Worm (Caenorhabditis elegans) whole organism, L2 larva: ENCODE measurements around the gene M7.12.

Source experiments
- F13H6.1 ChIP-seq: sonication (generic microtip); optimal IDR thresholded peaks from 2 replicates; lab custom pipeline; 2016; ENCODE audit warnings: missing genetic modification characterization, missing compliant biosample characterization
- R02D3.7 ChIP-seq: fragments of 150-350 bp; optimal IDR thresholded peaks from 2 replicates; lab custom pipeline; 2014; ENCODE audit warnings: missing biosample characterization, missing genetic modification characterization
- ZK546.5 ChIP-seq: sonication (generic microtip); optimal IDR thresholded peaks from 2 replicates; lab custom pipeline; 2017; ENCODE audit warnings: missing biosample characterization, missing genetic modification characterization
- ama-1 ChIP-seq: fragments of 150-350 bp; optimal IDR thresholded peaks from 2 replicates; lab custom pipeline; 2018; ENCODE audit warnings: inconsistent platforms
- ceh-82 ChIP-seq: fragments of 150-350 bp; optimal IDR thresholded peaks from 2 replicates; lab custom pipeline; 2014; ENCODE audit warnings: missing biosample characterization, missing genetic modification characterization
- crh-2 ChIP-seq: sonication (generic microtip); optimal IDR thresholded peaks from 2 replicates; lab custom pipeline; 2017; ENCODE audit warnings: missing biosample characterization, missing genetic modification characterization
- dmd-4 ChIP-seq: sonication (generic microtip); optimal IDR thresholded peaks from 2 replicates; lab custom pipeline; 2017; ENCODE audit warnings: missing biosample characterization, missing genetic modification characterization
- egl-27 ChIP-seq: sonication (generic microtip); optimal IDR thresholded peaks from 3 replicates; lab custom pipeline; 2017; ENCODE audit warnings: missing biosample characterization, missing genetic modification reagents, missing genetic modification characterization
- elt-1 ChIP-seq: fragments of 150-350 bp; optimal IDR thresholded peaks from 2 replicates; lab custom pipeline; 2014; ENCODE audit warnings: missing biosample characterization, missing genetic modification characterization
- lin-11 ChIP-seq: fragments of 150-350 bp; sonication (generic microtip); optimal IDR thresholded peaks from 2 replicates; lab custom pipeline; 2014; ENCODE audit warnings: missing biosample characterization, missing genetic modification characterization, inconsistent platforms, mixed read lengths
- lin-13 ChIP-seq: fragments of 150-350 bp; optimal IDR thresholded peaks from 2 replicates; lab custom pipeline; 2014; ENCODE audit warnings: missing biosample characterization, missing genetic modification reagents, missing genetic modification characterization
- lin-39 ChIP-seq: fragments of 150-350 bp; optimal IDR thresholded peaks from 2 replicates; lab custom pipeline; 2014; ENCODE audit warnings: missing biosample characterization, missing genetic modification reagents, missing genetic modification characterization
- lsy-2 ChIP-seq, 2 experiments: fragments of 150-350 bp in 1 of 2; sonication (generic microtip) in 1 of 2; optimal IDR thresholded peaks; 2 replicates each; lab custom pipeline; 2014 to 2017; ENCODE audit warnings: missing biosample characterization in 2 of 2, missing genetic modification characterization in 2 of 2
- mab-5 ChIP-seq: fragments of 150-350 bp; optimal IDR thresholded peaks from 2 replicates; lab custom pipeline; 2014; ENCODE audit warnings: missing biosample characterization, missing genetic modification characterization
- mdl-1 ChIP-seq, 2 experiments: fragments of 150-350 bp in 1 of 2; sonication (generic microtip) in 1 of 2; optimal IDR thresholded peaks; 2 replicates each; lab custom pipeline; 2017; ENCODE audit warnings: missing biosample characterization in 2 of 2, missing genetic modification characterization in 2 of 2
- nhr-11 ChIP-seq: fragments of 150-350 bp; optimal IDR thresholded peaks from 2 replicates; lab custom pipeline; 2014; ENCODE audit warnings: missing biosample characterization, missing genetic modification characterization
- nhr-12 ChIP-seq: fragments of 150-350 bp; optimal IDR thresholded peaks from 2 replicates; lab custom pipeline; 2014; ENCODE audit warnings: missing biosample characterization, missing genetic modification characterization
- nhr-129 ChIP-seq: fragments of 150-350 bp; optimal IDR thresholded peaks from 2 replicates; lab custom pipeline; 2014; ENCODE audit warnings: missing biosample characterization, missing genetic modification characterization
- nhr-237 ChIP-seq: fragments of 150-350 bp; optimal IDR thresholded peaks from 2 replicates; lab custom pipeline; 2014; ENCODE audit warnings: missing biosample characterization, missing genetic modification characterization
- nhr-25 ChIP-seq: fragments of 150-350 bp; sonication (generic microtip); optimal IDR thresholded peaks from 3 replicates; lab custom pipeline; 2014; ENCODE audit warnings: missing biosample characterization, missing genetic modification characterization
- nhr-6 ChIP-seq: fragments of 150-350 bp; optimal IDR thresholded peaks from 2 replicates; lab custom pipeline; 2014; ENCODE audit warnings: missing biosample characterization, missing genetic modification characterization
- nhr-77 ChIP-seq: fragments of 150-350 bp; optimal IDR thresholded peaks from 2 replicates; lab custom pipeline; 2014; ENCODE audit warnings: missing biosample characterization, missing genetic modification characterization
- peb-1 ChIP-seq: fragments of 150-350 bp; optimal IDR thresholded peaks from 2 replicates; lab custom pipeline; 2014; ENCODE audit warnings: missing biosample characterization, missing genetic modification characterization
- skn-1 ChIP-seq: sonication (generic microtip); optimal IDR thresholded peaks from 2 replicates; lab custom pipeline; 2017; ENCODE audit warnings: missing biosample characterization, missing genetic modification characterization
- sma-3 ChIP-seq: sonication (generic microtip); optimal IDR thresholded peaks from 2 replicates; lab custom pipeline; 2016; ENCODE audit warnings: missing genetic modification reagents, missing genetic modification characterization, missing compliant biosample characterization
- sma-9 ChIP-seq, 2 experiments: fragments of 150-350 bp in 1 of 2; sonication (generic microtip) in 1 of 2; optimal IDR thresholded peaks; 2 replicates each; lab custom pipeline; 2014 to 2016; ENCODE audit warnings: missing genetic modification characterization in 2 of 2, mild to moderate bottlenecking in 1 of 2, missing biosample characterization in 1 of 2, missing compliant biosample characterization in 1 of 2, missing genetic modification reagents in 1 of 2, moderate library complexity in 1 of 2
- snpc-4 ChIP-seq: fragments of 150-350 bp; optimal IDR thresholded peaks from 2 replicates; lab custom pipeline; 2014; ENCODE audit warnings: missing biosample characterization, missing genetic modification characterization
- unc-39 ChIP-seq: fragments of 150-350 bp; optimal IDR thresholded peaks from 2 replicates; lab custom pipeline; 2014; ENCODE audit warnings: missing biosample characterization, missing genetic modification characterization
- unc-55 ChIP-seq: fragments of 150-350 bp; sonication (generic microtip); optimal IDR thresholded peaks from 3 replicates; lab custom pipeline; 2014; ENCODE audit warnings: missing biosample characterization, missing genetic modification reagents, missing genetic modification characterization
- ztf-4 ChIP-seq: fragments of 150-350 bp; optimal IDR thresholded peaks from 2 replicates; lab custom pipeline; 2014; ENCODE audit warnings: missing biosample characterization, missing genetic modification characterization

Gene M7.12

DNA sequence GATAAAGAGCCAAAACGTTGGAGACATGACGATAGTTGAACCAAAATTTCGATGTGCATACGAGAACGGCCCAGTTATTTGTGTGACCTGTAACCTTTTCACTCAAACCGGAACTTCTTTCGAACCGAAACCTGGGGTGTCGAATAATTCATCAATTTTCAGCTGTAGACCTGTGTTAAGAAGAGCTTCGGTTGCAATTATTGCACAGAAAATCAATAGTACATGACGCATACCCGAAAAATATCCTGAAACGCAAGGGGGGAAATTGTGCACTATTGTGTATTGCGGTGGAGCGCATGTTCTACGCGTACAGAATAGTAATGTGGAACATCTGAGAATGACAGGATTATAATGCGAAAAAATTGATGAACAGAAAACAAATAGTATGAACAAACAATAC lies 12.0 kb upstream of the M7.12 start, which contains the start of gene pigk-1:
TSS of gene pigk-1 (minus strand) at position 248 of the 400 bp plus-strand sequence.
- no peak for TF ChIP-seq skn-1
- TF ChIP-seq lsy-2 (tag; optimal IDR thresholded peaks at IDR 0.05; lab: Kevin White, UChicago), result peak in 1 of 2 experiments; percentile 7
- no peak for TF ChIP-seq R02D3.7 (tag; lab: Kevin White, UChicago)
- TF ChIP-seq, all 48 proteins: peak for 1

DNA sequence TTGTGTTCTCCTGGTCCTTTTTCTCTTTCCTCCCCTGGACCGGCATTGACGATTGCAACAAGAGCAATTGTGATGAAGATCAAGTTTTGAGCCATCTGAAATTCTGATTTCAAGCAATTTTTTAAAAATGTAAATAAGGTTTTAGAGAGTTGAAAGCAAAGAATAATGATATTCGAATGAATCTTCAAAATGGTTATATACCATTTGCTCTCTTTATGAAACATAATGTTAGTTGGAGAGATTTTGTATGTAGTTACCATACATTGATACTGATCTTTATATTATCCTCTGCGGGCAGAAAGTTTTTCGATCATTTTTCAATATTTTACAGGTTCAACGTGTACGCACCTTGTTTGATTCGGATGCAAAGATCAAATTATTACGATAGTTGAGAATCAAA lies 7.9 kb upstream of the M7.12 start, which contains the start of gene srlf-24:
TSS of gene srlf-24 (minus strand) at position 101 of the 400 bp plus-strand sequence.
- TF ChIP-seq crh-2, result no peak
- no peak for TF ChIP-seq skn-1
- TF ChIP-seq elt-1 (tag; lab: Kevin White, UChicago), result no peak
- TF ChIP-seq nhr-12 (tag; lab: Kevin White, UChicago), result no peak

DNA sequence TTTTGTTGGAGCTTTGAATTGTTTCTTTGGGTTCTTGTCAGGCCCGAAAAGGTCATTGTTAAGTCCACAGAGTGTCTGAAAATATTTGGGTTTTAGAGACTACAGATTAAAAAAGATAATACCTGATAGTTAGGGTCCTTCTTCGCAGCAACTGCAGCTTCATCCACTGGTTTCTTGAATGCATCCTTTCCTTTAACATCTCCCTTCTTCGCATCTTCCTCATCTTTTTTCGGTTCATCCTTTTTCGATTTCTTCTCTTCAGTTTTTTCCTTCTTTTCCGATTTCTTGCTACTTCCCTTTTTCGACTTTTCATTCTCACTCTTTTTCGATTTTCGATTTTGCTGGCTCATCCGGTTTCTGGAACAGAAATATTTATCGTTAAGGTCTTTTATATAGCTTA lies 5.7 kb upstream of the M7.12 start:
- TF ChIP-seq sma-3 (no peak), nhr-237 (no peak), nhr-77 (tag; lab: Kevin White, UChicago) (no peak), ZK546.5 (tag; lab: Kevin White, UChicago) (no peak), peb-1 (tag; lab: Kevin White, UChicago) (no peak), nhr-6 (tag; lab: Kevin White, UChicago) (no peak), nhr-25 (tag; lab: Kevin White, UChicago) (no peak), mdl-1 (tag; optimal IDR thresholded peaks at IDR 0.05; lab: Kevin White, UChicago) (no peak), nhr-11 (tag; lab: Kevin White, UChicago) (no peak), sma-9 (GFP tag; optimal IDR thresholded peaks at IDR 0.05; lab: Kevin White, UChicago) (no peak), sma-9 (tag; optimal IDR thresholded peaks at IDR 0.05; lab: Kevin White, UChicago) (no peak)

DNA sequence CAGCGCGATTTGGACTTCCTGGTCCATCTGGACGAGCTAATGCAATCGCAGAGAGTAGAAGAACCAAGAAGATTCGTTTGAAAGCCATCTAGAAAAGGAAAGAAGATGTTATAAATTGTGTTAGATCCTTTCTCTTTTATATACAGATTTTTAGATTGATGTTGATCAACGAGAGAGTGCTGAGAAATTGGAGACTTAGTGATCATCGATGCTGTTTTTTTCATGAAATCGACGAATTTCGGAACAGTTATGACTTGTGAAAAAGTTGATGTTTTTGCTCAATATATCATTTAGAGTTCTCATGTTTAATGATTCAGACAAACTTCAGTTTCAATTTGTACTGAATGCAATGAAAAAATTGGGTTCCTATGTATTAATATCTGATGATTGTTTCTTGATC lies 4.8 kb upstream of the M7.12 start, which contains the start of gene srlf-17:
TSS of gene srlf-17 (minus strand) at position 101 of the 400 bp plus-strand sequence.
- TF ChIP-seq nhr-25 (tag; lab: Kevin White, UChicago), result no peak
- TF ChIP-seq ztf-4 (tag; lab: Kevin White, UChicago), result no peak
- TF ChIP-seq nhr-6 (tag; lab: Kevin White, UChicago), result no peak
- no peak for TF ChIP-seq egl-27
- no peak for TF ChIP-seq lin-13 (GFP tag; lab: Kevin White, UChicago)
- TF ChIP-seq R02D3.7 (tag; lab: Kevin White, UChicago), result no peak

DNA sequence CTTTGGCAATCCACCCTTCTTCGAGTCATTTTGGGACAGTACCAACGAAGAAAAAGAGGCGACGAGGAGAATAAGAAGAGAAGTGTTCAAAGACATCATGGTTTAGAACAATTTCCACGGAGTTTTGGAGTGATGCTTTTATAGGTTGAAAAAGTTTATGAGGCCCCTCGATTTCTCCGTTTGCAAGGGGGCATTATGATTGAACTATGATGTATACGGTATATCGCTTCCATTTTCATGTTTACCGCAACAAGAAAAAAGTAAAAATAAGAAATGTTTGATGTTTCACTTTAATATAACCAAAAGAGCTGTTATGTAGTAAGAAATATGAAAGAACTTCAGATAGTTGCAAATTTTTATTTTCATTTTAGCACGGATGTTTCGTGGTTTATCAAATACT lies 3.6 kb upstream of the M7.12 start, which contains the start of gene srlf-18:
TSS of gene srlf-18 (minus strand) at position 101 of the 400 bp plus-strand sequence.
- TF ChIP-seq skn-1 (no peak), elt-1 (tag; lab: Kevin White, UChicago) (no peak), snpc-4 (tag; lab: Kevin White, UChicago) (no peak), lin-11 (tag; lab: Kevin White, UChicago) (no peak), lin-39 (no peak), sma-3 (no peak), nhr-129 (tag; lab: Kevin White, UChicago) (no peak), dmd-4 (tag; lab: Kevin White, UChicago) (no peak), ceh-82 (tag; lab: Kevin White, UChicago) (no peak), nhr-12 (tag; lab: Kevin White, UChicago) (no peak), F13H6.1 (tag; lab: Kevin White, UChicago) (no peak), nhr-25 (tag; lab: Kevin White, UChicago) (no peak), unc-55 (no peak), R02D3.7 (tag; lab: Kevin White, UChicago) (no peak), unc-39 (tag; lab: Kevin White, UChicago) (no peak), ama-1 (lab: Kevin White, UChicago) (no peak), mab-5 (tag; lab: Kevin White, UChicago) (no peak), lin-13 (GFP tag; lab: Kevin White, UChicago) (no peak)

DNA sequence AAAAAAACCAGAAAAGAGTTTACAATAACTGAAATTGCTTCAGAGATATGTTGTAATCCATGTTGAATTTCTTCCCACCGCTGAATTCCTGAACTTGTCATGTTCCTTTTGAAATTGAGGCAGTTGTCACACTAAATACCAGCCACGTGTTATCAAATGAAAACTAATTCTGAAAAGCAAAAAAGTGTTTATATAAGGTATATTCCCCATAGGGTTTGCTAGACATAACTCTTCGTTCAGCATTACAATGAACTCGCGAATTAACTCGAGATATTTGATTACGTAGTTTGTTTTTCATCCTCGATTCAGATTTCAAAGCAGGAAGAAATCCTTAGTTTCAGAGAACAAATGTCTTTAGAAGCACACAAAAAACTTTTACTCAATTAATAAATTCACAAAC lies 2.5 kb upstream of the M7.12 start, which contains the start of gene str-3:
TSS of gene str-3 (minus strand) at position 101 of the 400 bp plus-strand sequence.
- TF ChIP-seq lin-13 (GFP tag; lab: Kevin White, UChicago), result no peak
